Worm (Caenorhabditis elegans) whole organism, mixed stage, embryonic: ENCODE results near the gene C39D10.1.

Source experiments
- lsy-2 ChIP-seq: fragments of 150-350 bp; optimal IDR thresholded peaks from 2 replicates; lab custom pipeline; 2014; ENCODE audit warnings: missing biosample characterization, missing genetic modification characterization
- pha-4 ChIP-seq: fragments of 150-350 bp; optimal IDR thresholded peaks from 2 replicates; lab custom pipeline; 2018; ENCODE audit warnings: missing biosample characterization, missing genetic modification reagents, missing genetic modification characterization

ce11 chrX:7916076-7916475 lies 9.3 kb downstream of the C39D10.1 start:
- no peak for TF ChIP-seq lsy-2 (tag; lab: Kevin White, UChicago)
- no peak for TF ChIP-seq pha-4 (tag; lab: Kevin White, UChicago)
